Worm (Caenorhabditis elegans): Measurements from ENCODE around the gene ZK666.14.

The ZK666.14 gene

DNA sequence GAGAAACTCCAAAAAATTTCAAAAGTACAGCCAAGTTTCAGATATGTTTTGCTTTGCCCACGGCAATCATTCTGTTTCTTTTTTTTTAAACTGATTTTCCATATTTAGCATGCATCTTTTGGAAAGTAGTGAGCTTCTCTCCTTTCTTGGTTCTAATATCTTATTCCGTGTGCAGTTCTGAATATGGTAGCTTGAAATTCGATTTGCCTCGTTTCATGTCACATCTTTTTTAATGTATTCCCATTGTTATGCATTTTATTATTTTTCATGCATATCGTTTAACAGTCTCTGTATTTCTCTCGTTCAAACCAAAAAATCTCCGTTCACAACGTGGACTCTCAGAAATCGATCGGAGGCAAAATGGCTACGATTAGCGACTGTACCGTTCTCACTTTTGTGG, at the start of gene ZK666.14:
Gene ZK666.14, plus strand, starts transcription at position 301 of the 400 bp plus-strand sequence.
- TF ChIP-seq gmeb-2 (tag; optimal IDR thresholded peaks at IDR 0.05): no peak
- TF ChIP-seq unc-55 (GFP tag; optimal IDR thresholded peaks at IDR 0.05): no peak

DNA sequence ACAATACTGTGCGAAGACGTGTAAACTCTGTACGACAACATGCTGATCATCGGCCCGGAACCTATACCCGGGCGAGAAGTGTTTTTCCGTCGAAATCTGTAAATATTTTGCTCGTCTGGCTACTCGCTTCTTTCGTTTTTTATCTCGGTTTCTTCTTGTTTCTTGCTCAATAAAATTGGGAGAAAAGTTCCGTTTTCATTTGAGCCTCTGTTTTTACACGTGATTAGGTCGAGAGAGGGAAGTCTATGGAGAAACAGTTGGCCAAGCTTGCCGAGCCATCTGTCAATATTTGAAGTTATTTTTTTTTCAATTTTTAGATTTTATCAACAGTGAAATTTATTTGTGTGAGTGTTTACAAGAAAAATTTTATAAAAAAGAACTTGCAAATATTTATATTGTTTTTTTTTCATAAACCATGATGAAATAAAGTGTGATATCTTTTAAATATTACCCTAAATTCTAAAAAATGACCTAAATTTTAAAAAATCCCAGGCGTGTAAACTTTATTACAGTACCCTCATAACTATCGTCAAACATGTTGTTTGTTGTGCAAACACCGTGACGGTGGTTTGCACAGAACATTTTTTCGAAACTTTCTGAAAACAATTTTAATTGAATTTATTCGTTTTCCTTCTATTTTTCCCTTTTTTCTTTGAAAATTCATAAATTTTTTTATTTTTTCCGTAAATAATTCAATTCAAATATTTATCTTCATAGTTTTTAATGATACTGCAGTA, 49.4 kb upstream of the ZK666.14 start:
- TF ChIP-seq fkh-10 (GFP tag; optimal IDR thresholded peaks at IDR 0.05) (no peak), madf-2 (tag; optimal IDR thresholded peaks at IDR 0.05) (no peak), ceh-22 (tag; optimal IDR thresholded peaks at IDR 0.05) (no peak), nhr-232 (tag; optimal IDR thresholded peaks at IDR 0.05) (no peak), C08G9.2 (tag; optimal IDR thresholded peaks at IDR 0.05) (no peak), syd-9 (tag; optimal IDR thresholded peaks at IDR 0.05) (no peak), ahr-1 (tag; optimal IDR thresholded peaks at IDR 0.05) (no peak), unc-86 (tag; optimal IDR thresholded peaks at IDR 0.05) (no peak), sox-2 (GFP tag; IDR thresholded peaks at IDR 0.05) (no peak), ceh-18 (tag; optimal IDR thresholded peaks at IDR 0.05) (no peak), hlh-15 (tag; optimal IDR thresholded peaks at IDR 0.05) (no peak), ztf-16 (tag; optimal IDR thresholded peaks at IDR 0.05) (no peak), ttx-3 (tag; optimal IDR thresholded peaks at IDR 0.05) (no peak), odd-2 (tag; optimal IDR thresholded peaks at IDR 0.05) (no peak), unc-42 (tag; optimal IDR thresholded peaks at IDR 0.05) (no peak)

DNA sequence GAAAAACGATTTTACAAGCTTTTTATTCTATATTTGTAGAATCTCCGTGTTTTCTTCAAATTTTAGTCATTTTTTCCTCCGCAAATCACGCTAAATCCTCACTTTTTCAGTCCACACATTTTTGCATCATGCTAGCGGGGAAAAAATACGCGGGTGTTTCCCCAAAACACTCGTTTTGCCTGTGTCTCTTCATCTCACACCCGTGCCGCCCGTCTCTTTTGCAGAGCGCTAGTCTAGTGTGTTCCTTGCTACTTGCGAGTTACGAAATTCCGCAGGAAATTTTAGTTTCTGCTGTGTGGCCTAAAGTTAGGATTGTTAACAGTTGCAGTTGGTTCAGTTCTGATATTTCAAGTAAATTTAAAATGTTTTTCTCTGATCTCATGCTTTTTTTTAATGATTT, 48.8 kb upstream of the ZK666.14 start:
- TF ChIP-seq nfya-1 (tag; optimal IDR thresholded peaks at IDR 0.05) (peak; percentile 20), fax-1 (tag; optimal IDR thresholded peaks at IDR 0.05) (no peak), elt-2 (tag; optimal IDR thresholded peaks at IDR 0.05) (peak; percentile 15)

DNA sequence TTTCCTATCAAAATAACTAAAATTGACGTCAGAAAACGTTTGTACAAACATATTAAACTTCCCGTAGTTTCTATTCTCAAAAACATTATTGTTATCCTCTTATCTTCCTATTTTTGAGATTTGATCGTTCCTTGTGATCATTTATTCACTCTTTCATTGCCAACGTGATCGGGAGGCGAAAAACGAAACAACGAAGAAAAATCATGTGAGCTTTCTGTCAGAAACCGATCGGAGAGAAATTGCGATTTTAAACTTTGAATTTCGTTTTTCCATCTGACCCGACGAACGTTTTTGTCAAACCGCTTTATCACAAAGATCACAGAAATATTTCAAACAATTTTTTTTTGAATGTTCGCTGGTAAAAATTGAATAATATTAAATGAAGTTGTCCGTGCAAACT, 48.3 kb upstream of the ZK666.14 start:
- TF ChIP-seq hlh-6 (tag; optimal IDR thresholded peaks at IDR 0.05) (no peak), pha-4 (tag; optimal IDR thresholded peaks at IDR 0.05) (no peak), nhr-11 (tag; optimal IDR thresholded peaks at IDR 0.05) (no peak), unc-42 (tag; optimal IDR thresholded peaks at IDR 0.05) (no peak), che-1 (tag; optimal IDR thresholded peaks at IDR 0.05) (no peak), tbx-2 (tag; optimal IDR thresholded peaks at IDR 0.05) (no peak), sox-4 (tag; optimal IDR thresholded peaks at IDR 0.05) (no peak), pat-9 (tag; optimal IDR thresholded peaks at IDR 0.05) (no peak), pqm-1 (tag; optimal IDR thresholded peaks at IDR 0.05) (no peak), ceh-9 (tag; optimal IDR thresholded peaks at IDR 0.05) (no peak), fkh-10 (GFP tag; optimal IDR thresholded peaks at IDR 0.05) (no peak), ceh-34 (tag; optimal IDR thresholded peaks at IDR 0.05) (no peak), odd-2 (tag; optimal IDR thresholded peaks at IDR 0.05) (no peak), lin-11 (tag; optimal IDR thresholded peaks at IDR 0.05) (no peak), dve-1 (tag; optimal IDR thresholded peaks at IDR 0.05) (no peak), Y22D7AL.16 (tag; optimal IDR thresholded peaks at IDR 0.05) (no peak), mec-3 (tag; optimal IDR thresholded peaks at IDR 0.05; ENCODE audit: borderline replicate concordance) (no peak)

DNA sequence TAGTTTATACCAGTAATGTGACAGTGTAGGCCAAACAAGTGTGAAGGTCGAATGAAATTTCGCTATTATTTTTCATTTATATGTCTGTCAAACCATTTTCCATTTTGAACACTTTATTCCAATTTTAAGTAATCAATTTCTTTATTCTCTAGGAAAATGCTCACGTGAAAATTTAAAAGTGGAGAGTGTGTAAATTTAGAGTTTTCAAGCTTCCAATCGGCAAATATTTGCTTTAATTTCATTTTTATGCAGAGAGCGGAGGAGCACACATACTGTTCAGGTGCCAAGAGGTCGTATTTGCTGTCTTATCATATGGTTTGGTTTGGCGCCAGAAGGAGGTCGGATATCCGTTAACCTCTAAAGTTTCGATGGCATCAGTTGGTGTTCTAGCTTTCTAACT, 47.8 kb upstream of the ZK666.14 start:
- TF ChIP-seq ceh-45 (GFP tag; IDR thresholded peaks at IDR 0.05) (no peak), npax-4 (tag; optimal IDR thresholded peaks at IDR 0.05) (no peak), ceh-19 (GFP tag; optimal IDR thresholded peaks at IDR 0.05) (no peak), eyg-1 (tag; optimal IDR thresholded peaks at IDR 0.05) (no peak), nfya-1 (tag; optimal IDR thresholded peaks at IDR 0.05) (no peak)

Measured in whole organism, late embryonic.